Fruit fly (Drosophila melanogaster) whole organism, embryonic: ENCODE data around the gene dpr4.
A peak's percentile ranks its signal among the peaks of the same experiment; 100 is the strongest.

Experiments used
- Atf-2 ChIP-seq: fragments of 200-800 bp; sonication (Bioruptor generic); optimal IDR thresholded peaks from 2 replicates; lab custom pipeline; 2016; ENCODE audit warnings: missing biosample characterization, missing genetic modification characterization
- B-H2 ChIP-seq: fragments of 200-800 bp; sonication (Bioruptor generic); optimal IDR thresholded peaks from 2 replicates; lab custom pipeline; 2018; ENCODE audit warnings: missing biosample characterization, mild to moderate bottlenecking, missing genetic modification characterization
- Bdp1 ChIP-seq: fragments of 200-800 bp; sonication (Bioruptor generic); optimal IDR thresholded peaks from 3 replicates; lab custom pipeline; 2016; ENCODE audit warnings: missing biosample characterization, missing genetic modification characterization
- Bgb ChIP-seq: fragments of 200-800 bp; sonication (Bioruptor generic); IDR thresholded peaks from 2 replicates; pipeline ENCODE4 v1.3.6; 2022; ENCODE audit warnings: missing biosample characterization, missing genetic modification characterization; ENCODE audit not compliant: partially characterized antibody
- CG10366 ChIP-seq: fragments of 200-800 bp; sonication (Bioruptor generic); IDR thresholded peaks from 2 replicates; pipeline ENCODE4 v1.3.6; 2022; ENCODE audit warnings: missing biosample characterization, missing genetic modification characterization
- CG10431 ChIP-seq: fragments of 200-800 bp; sonication (Bioruptor generic); optimal IDR thresholded peaks from 3 replicates; lab custom pipeline; 2018; ENCODE audit warnings: missing biosample characterization, mild to moderate bottlenecking, missing genetic modification characterization
- CG11398 ChIP-seq: fragments of 200-800 bp; sonication (Bioruptor generic); optimal IDR thresholded peaks from 2 replicates; lab custom pipeline; 2016; ENCODE audit warnings: missing biosample characterization, missing genetic modification characterization
- CG11723 ChIP-seq: fragments of 200-800 bp; sonication (Bioruptor generic); optimal IDR thresholded peaks from 2 replicates; lab custom pipeline; 2017; ENCODE audit warnings: missing biosample characterization, mild to moderate bottlenecking, missing genetic modification characterization
- CG13424 ChIP-seq: fragments of 200-800 bp; sonication (Bioruptor generic); optimal IDR thresholded peaks from 2 replicates; lab custom pipeline; 2019; ENCODE audit warnings: missing biosample characterization, mild to moderate bottlenecking, missing genetic modification characterization, moderate library complexity
- CG1529 ChIP-seq: fragments of 200-800 bp; sonication (Bioruptor generic); optimal IDR thresholded peaks from 3 replicates; lab custom pipeline; 2018; ENCODE audit warnings: missing biosample characterization, missing genetic modification characterization
- CG17186 ChIP-seq: fragments of 200-800 bp; sonication (Bioruptor generic); optimal IDR thresholded peaks from 3 replicates; lab custom pipeline; 2017; ENCODE audit warnings: missing biosample characterization, missing genetic modification reagents, missing genetic modification characterization
- CG17385 ChIP-seq: fragments of 200-800 bp; sonication (Bioruptor generic); optimal IDR thresholded peaks from 3 replicates; lab custom pipeline; 2018; ENCODE audit warnings: missing biosample characterization, mild to moderate bottlenecking, missing genetic modification characterization
- CG1792 ChIP-seq: fragments of 200-800 bp; sonication (Bioruptor generic); optimal IDR thresholded peaks from 2 replicates; lab custom pipeline; 2016; ENCODE audit warnings: missing biosample characterization, missing genetic modification characterization
- CG2678 ChIP-seq: fragments of 200-800 bp; sonication (Bioruptor generic); optimal IDR thresholded peaks from 3 replicates; lab custom pipeline; 2019; ENCODE audit warnings: missing biosample characterization, mild to moderate bottlenecking, missing genetic modification characterization, moderate library complexity
- CG2875 ChIP-seq: fragments of 200-800 bp; sonication (Bioruptor generic); optimal IDR thresholded peaks from 2 replicates; lab custom pipeline; 2017; ENCODE audit warnings: missing biosample characterization, mild to moderate bottlenecking, missing genetic modification characterization, missing genetic modification reagents
- CG31388 ChIP-seq: fragments of 200-800 bp; sonication (Bioruptor generic); optimal IDR thresholded peaks from 2 replicates; lab custom pipeline; 2016; ENCODE audit warnings: missing biosample characterization, missing genetic modification characterization
- CG3163 ChIP-seq: fragments of 200-800 bp; sonication (Bioruptor generic); optimal IDR thresholded peaks from 3 replicates; lab custom pipeline; 2016; ENCODE audit warnings: missing biosample characterization, missing genetic modification characterization
- CG3726 ChIP-seq: fragments of 200-800 bp; sonication (Bioruptor generic); IDR thresholded peaks from 3 replicates; pipeline ENCODE4, ENCODE4 v1.3.6; 2022; ENCODE audit warnings: missing biosample characterization, missing genetic modification characterization
- CG4617 ChIP-seq: fragments of 200-800 bp; sonication (Bioruptor generic); optimal IDR thresholded peaks from 3 replicates; lab custom pipeline; 2016; ENCODE audit warnings: missing biosample characterization, missing genetic modification characterization, borderline replicate concordance
- CG6175 ChIP-seq: fragments of 200-800 bp; sonication (Bioruptor generic); IDR thresholded peaks from 3 replicates; pipeline ENCODE4 v1.3.6; 2022; ENCODE audit warnings: missing biosample characterization, missing genetic modification characterization
- CG6689 ChIP-seq: fragments of 200-800 bp; sonication (Bioruptor generic); IDR thresholded peaks from 2 replicates; pipeline ENCODE4 v1.3.6; 2022; ENCODE audit warnings: missing biosample characterization, missing genetic modification characterization
- CG8388 ChIP-seq: fragments of 200-800 bp; sonication (Bioruptor generic); optimal IDR thresholded peaks from 2 replicates; lab custom pipeline; 2019; ENCODE audit warnings: missing biosample characterization, mild to moderate bottlenecking, missing genetic modification characterization, moderate library complexity
- Dll ChIP-seq: fragments of 200-800 bp; sonication (Bioruptor generic); IDR thresholded peaks from 4 replicates; pipeline ENCODE4 v1.3.6; 2022; ENCODE audit warnings: missing biosample characterization, missing genetic modification characterization; ENCODE audit not compliant: partially characterized antibody
- Dref ChIP-seq: fragments of 200-800 bp; sonication (Bioruptor generic); IDR thresholded peaks from 2 replicates; pipeline ENCODE4 v1.3.6; 2022; ENCODE audit warnings: missing biosample characterization, missing genetic modification characterization
- Hand ChIP-seq: fragments of 200-800 bp; sonication (Bioruptor generic); optimal IDR thresholded peaks from 2 replicates; lab custom pipeline; 2017; ENCODE audit warnings: mild to moderate bottlenecking, missing biosample characterization, missing genetic modification reagents, missing genetic modification characterization
- Hr78 ChIP-seq, 2 experiments: fragments of 200-800 bp in 1 of 2; fragments of >200 bp in 1 of 2; sonication (Bioruptor generic) in 1 of 2; optimal IDR thresholded peaks; 2 replicates each; lab custom pipeline; 2017 to 2019; ENCODE audit warnings: missing biosample characterization in 2 of 2, missing genetic modification characterization in 2 of 2, mild to moderate bottlenecking in 1 of 2, moderate library complexity in 1 of 2
- Lpt ChIP-seq: fragments of >200 bp; optimal IDR thresholded peaks from 2 replicates; lab custom pipeline; 2018; ENCODE audit warnings: missing biosample characterization, missing genetic modification characterization
- Med ChIP-seq: fragments of 200-800 bp; sonication (Bioruptor generic); peaks from one replicate; lab custom pipeline; 2016; ENCODE audit warnings: missing biosample characterization, missing genetic modification characterization, mild to moderate bottlenecking, inconsistent platforms, moderate library complexity
- ara ChIP-seq: fragments of 200-800 bp; sonication (Bioruptor generic); IDR thresholded peaks from 2 replicates; pipeline ENCODE4 v1.3.6; 2022; ENCODE audit warnings: missing biosample characterization, missing genetic modification characterization
- ase ChIP-seq: fragments of 200-800 bp; sonication (Bioruptor generic); IDR thresholded peaks from 3 replicates; pipeline ENCODE4 v1.3.6; 2022; ENCODE audit warnings: missing biosample characterization, missing genetic modification characterization
- az2 ChIP-seq: fragments of 200-800 bp; sonication (Bioruptor generic); optimal IDR thresholded peaks from 3 replicates; lab custom pipeline; 2016; ENCODE audit warnings: missing biosample characterization, missing genetic modification characterization
- br ChIP-seq: fragments of >200 bp; optimal IDR thresholded peaks from 2 replicates; lab custom pipeline; 2017
- da ChIP-seq: fragments of 200-800 bp; sonication (Bioruptor generic); optimal IDR thresholded peaks from 2 replicates; lab custom pipeline; 2016; ENCODE audit warnings: missing biosample characterization, missing genetic modification characterization
- gcm ChIP-seq: fragments of 200-800 bp; sonication (Bioruptor generic); optimal IDR thresholded peaks from 2 replicates; lab custom pipeline; 2019; ENCODE audit warnings: missing biosample characterization, mild to moderate bottlenecking, missing genetic modification characterization, moderate library complexity
- gro ChIP-seq: fragments of 200-800 bp; sonication (Bioruptor generic); optimal IDR thresholded peaks from 2 replicates; lab custom pipeline; 2016; ENCODE audit warnings: missing biosample characterization, missing genetic modification characterization
- mirr ChIP-seq: fragments of 200-800 bp; sonication (Bioruptor generic); optimal IDR thresholded peaks from 3 replicates; lab custom pipeline; 2018; ENCODE audit warnings: missing biosample characterization, mild to moderate bottlenecking, missing genetic modification characterization
- pita ChIP-seq: fragments of 200-800 bp; sonication (Bioruptor generic); optimal IDR thresholded peaks from 2 replicates; lab custom pipeline; 2017; ENCODE audit warnings: missing biosample characterization, mild to moderate bottlenecking, missing genetic modification characterization
- schlank ChIP-seq: fragments of 200-800 bp; sonication (Bioruptor generic); optimal IDR thresholded peaks from 2 replicates; lab custom pipeline; 2018; ENCODE audit warnings: missing biosample characterization, mild to moderate bottlenecking, missing genetic modification characterization
- scrt ChIP-seq: fragments of 200-800 bp; sonication (Bioruptor generic); optimal IDR thresholded peaks from 2 replicates; lab custom pipeline; 2018; ENCODE audit warnings: missing biosample characterization, mild to moderate bottlenecking, missing genetic modification characterization, moderate library complexity
- sd ChIP-seq: fragments of 200-800 bp; sonication (Bioruptor generic); optimal IDR thresholded peaks from 3 replicates; lab custom pipeline; 2018; ENCODE audit warnings: missing biosample characterization, mild to moderate bottlenecking, missing genetic modification characterization, moderate library complexity
- sob ChIP-seq: fragments of 200-800 bp; sonication (Bioruptor generic); IDR thresholded peaks from 2 replicates; pipeline ENCODE4 v1.3.6; 2022; ENCODE audit warnings: missing biosample characterization, missing genetic modification characterization
- sqz ChIP-seq: fragments of 200-800 bp; sonication (Bioruptor generic); optimal IDR thresholded peaks from 3 replicates; lab custom pipeline; 2018; ENCODE audit warnings: missing biosample characterization, mild to moderate bottlenecking, missing genetic modification characterization
- stc ChIP-seq: fragments of 200-800 bp; sonication (Bioruptor generic); IDR thresholded peaks from 2 replicates; pipeline ENCODE4 v1.3.6; 2022; ENCODE audit warnings: missing biosample characterization, missing genetic modification characterization
- trh ChIP-seq: fragments of 200-800 bp; sonication (Bioruptor generic); optimal IDR thresholded peaks from 2 replicates; lab custom pipeline; 2016; ENCODE audit warnings: missing biosample characterization, missing genetic modification characterization
- twi ChIP-seq: fragments of 200-800 bp; optimal IDR thresholded peaks from 2 replicates; lab custom pipeline; 2019; ENCODE audit warnings: missing biosample characterization, mild to moderate bottlenecking, missing genetic modification characterization, moderate library complexity
- vvl ChIP-seq: fragments of 200-800 bp; sonication (Bioruptor generic); IDR thresholded peaks from 2 replicates; pipeline ENCODE4 v1.3.6; 2022; ENCODE audit warnings: missing biosample characterization, missing genetic modification characterization
- wdn ChIP-seq: fragments of 200-800 bp; sonication (Bioruptor generic); IDR thresholded peaks from 2 replicates; pipeline ENCODE4 v1.3.6; 2022; ENCODE audit warnings: missing biosample characterization, missing genetic modification characterization
- zen2 ChIP-seq: fragments of 200-800 bp; sonication (Bioruptor generic); IDR thresholded peaks from 3 replicates; pipeline ENCODE4 v1.3.6; 2022; ENCODE audit warnings: missing biosample characterization, missing genetic modification characterization; ENCODE audit not compliant: partially characterized antibody

The dpr4 gene

DNA sequence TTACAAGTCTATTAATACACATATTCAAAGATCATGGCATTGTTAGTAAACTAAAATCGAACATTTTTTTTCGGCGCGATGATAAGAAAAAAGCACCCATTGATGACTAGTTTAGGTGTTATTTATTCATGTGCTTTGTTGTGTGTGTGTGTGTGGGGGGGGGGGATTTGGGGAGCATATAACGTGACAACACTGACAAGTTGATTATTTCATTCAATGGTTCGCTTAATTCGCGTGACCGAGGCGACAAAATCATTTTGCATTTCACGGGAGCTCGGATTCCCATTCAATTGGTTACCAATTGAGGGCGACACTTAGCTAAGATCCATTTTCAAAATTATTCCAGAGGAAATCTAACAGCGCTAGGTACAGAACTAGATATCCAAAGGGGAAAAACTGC is 27.2 kb upstream of the dpr4 start (continued):
- TF ChIP-seq gro (no peak), Lpt (no peak), stc (GFP tag; lab: Robert Waterston, UW) (0 out of 2 replicates have a peak, but pooled peaks have one; percentile 8), br (lab: Kevin White, UChicago) (no peak), CG4617 (GFP tag; lab: Kevin White, UChicago) (no peak), vvl (peak; percentile 48; the same call in 1 of the 2 replicates)

DNA sequence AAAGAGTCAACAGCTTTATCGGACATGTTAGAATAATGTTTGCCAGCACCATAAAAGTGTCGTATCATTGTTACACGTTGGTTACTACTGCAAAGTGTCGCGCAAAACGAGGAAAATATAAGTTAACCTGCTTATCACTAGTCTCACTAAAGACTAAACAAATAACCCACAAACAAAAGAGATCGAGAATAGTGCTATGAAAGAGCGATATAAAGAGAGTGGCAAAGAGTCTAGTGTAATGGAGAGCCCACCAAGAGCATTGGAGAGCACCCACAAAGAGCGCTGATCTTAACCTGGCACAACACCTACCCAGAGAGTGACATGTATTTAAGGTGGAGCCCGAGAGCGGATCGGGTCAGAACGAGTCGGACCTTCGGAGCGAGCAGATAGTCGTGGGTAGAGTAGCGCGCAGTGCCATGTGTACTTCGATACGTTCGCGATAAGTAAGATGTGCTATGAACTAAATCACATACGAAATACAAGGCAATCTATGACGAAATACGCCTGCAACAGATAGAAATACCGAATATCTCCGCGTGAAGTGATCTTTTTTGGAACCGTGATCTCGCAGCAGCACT is 26.2 kb upstream of the dpr4 start, which contains the start of gene Mrp4:
TSS of gene Mrp4 (plus strand) at position 378 of the 578 bp plus-strand sequence.
- TF ChIP-seq sob (peak; percentile 69; the same call in 1 of the 2 replicates), CG11723 (GFP tag; lab: Kevin White, UChicago) (peak; percentile 23), CG1529 (GFP tag; lab: Kevin White, UChicago) (peak; percentile 46), scrt (GFP tag; lab: Kevin White, UChicago) (peak; percentile 27), gcm (GFP tag; lab: Kevin White, UChicago) (peak; percentile 76), CG3163 (GFP tag; lab: Kevin White, UChicago) (peak; percentile 100), CG2678 (tag; lab: Kevin White, UChicago) (peak; percentile 44), CG10431 (GFP tag; lab: Kevin White, UChicago) (peak; percentile 78), CG17385 (peak; percentile 81), Atf-2 (GFP tag; lab: Kevin White, UChicago) (no peak), Dref (peak; percentile 31; the same call in 1 of the 2 replicates), CG10366 (GFP tag; lab: Robert Waterston, UW) (no peak), CG31388 (no peak), CG8388 (GFP tag; lab: Kevin White, UChicago) (no peak), CG13424 (tag; lab: Kevin White, UChicago) (peak; percentile 38), Bgb (GFP tag; lab: Robert Waterston, UW) (peak; percentile 74), Bdp1 (peak; percentile 15), mirr (GFP tag; lab: Kevin White, UChicago) (peak; percentile 68), CG17186 (GFP tag; lab: Kevin White, UChicago) (no peak), trh (GFP tag; lab: Kevin White, UChicago) (no peak), CG2875 (GFP tag; lab: Kevin White, UChicago) (peak; percentile 49), da (GFP tag; lab: Kevin White, UChicago) (no peak), Med (peak; percentile 79), twi (tag; lab: Kevin White, UChicago) (no peak), ase (GFP tag; lab: Robert Waterston, UW) (peak; percentile 41; the same call in 1 of the 3 replicates), CG6689 (GFP tag; lab: Robert Waterston, UW) (peak; percentile 43; the same call in 1 of the 2 replicates), B-H2 (GFP tag; lab: Kevin White, UChicago) (peak; percentile 52), Hr78 (GFP tag; optimal IDR thresholded peaks at IDR 0.05; lab: Kevin White, UChicago) (peak in 1 of 2 experiments; percentile 56), CG6175 (no peak), az2 (GFP tag; lab: Kevin White, UChicago) (no peak), ara (no peak), sqz (GFP tag; lab: Kevin White, UChicago) (peak; percentile 48), pita (GFP tag; lab: Kevin White, UChicago) (no peak), zen2 (GFP tag; lab: Robert Waterston, UW) (peak; percentile 83; the same call in 2 of the 3 replicates), Dll (GFP tag; lab: Robert Waterston, UW) (peak; percentile 66; the same call in 3 of the 4 replicates), wdn (GFP tag; lab: Robert Waterston, UW) (peak; percentile 39; the same call in 1 of the 2 replicates), CG11398 (GFP tag; lab: Kevin White, UChicago) (no peak), schlank (peak; percentile 28), CG1792 (peak; percentile 34), Hand (GFP tag; lab: Kevin White, UChicago) (peak; percentile 74), sd (tag; lab: Kevin White, UChicago) (peak; percentile 62), CG3726 (GFP tag; lab: Robert Waterston, UW) (no peak; the same call in 2 of the 3 replicates)
